Fruit fly (Drosophila melanogaster): ENCODE results near the gene Dif.

DNA sequence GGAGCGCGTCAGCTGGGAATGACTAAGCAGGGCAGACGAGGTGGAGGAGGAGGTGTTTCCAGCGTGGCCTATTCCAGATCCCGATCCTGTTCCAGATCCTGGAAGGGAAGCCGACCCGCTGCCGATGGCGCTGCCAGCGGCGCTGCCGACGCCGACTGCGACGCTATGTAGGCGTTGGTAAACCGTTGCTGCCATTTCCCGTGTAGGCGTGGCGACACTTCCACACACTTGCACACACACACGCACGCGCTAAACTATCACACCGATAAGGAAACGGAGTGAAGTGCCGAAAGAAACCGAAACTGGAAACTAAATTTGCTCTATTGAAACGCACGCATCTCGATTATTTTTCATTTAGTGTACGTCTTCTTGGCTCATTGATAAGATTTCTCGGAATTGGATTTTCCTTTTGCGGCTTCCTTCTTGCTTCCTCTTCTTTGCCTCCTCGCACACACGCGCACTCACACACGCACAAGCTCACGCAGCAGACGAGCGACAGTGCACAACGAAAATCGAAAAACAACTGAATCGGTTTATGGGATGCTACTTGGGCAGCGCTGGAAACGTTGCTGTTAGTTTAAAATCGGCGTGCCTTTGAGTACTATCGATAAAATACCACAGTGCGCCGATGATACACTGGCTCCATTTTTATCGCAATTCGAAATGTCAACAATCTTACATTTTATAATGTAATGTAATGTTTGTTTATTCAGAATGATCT, 49.2 kb downstream of the Dif start, which contains the start of gene Lrch:
- TF ChIP-seq CG10631 (GFP tag; optimal IDR thresholded peaks at IDR 0.05) (no peak), CG16779 (tag; optimal IDR thresholded peaks at IDR 0.05) (peak; percentile 16), Ets21C (GFP tag; optimal IDR thresholded peaks at IDR 0.05) (no peak), Eip75B (GFP tag; optimal IDR thresholded peaks at IDR 0.05) (no peak)
